Worm (Caenorhabditis elegans): ENCODE measurements around the gene C08B6.10.

C08B6.10 gene

ce11 chrV:10123324-10123723 lies 2.0 kb upstream of the C08B6.10 start, which contains the start of gene C08B6.6:
C08B6.6 (plus strand) TSS chrV:10123624.
- TF ChIP-seq aly-2 (tag; optimal IDR thresholded peaks at IDR 0.05) (no peak), pha-4 (tag; optimal IDR thresholded peaks at IDR 0.05) (no peak), lin-39 (tag; optimal IDR thresholded peaks at IDR 0.05) (no peak), nhr-43 (tag; optimal IDR thresholded peaks at IDR 0.05; ENCODE audit: poor library complexity, severe bottlenecking) (no peak), unc-62 (GFP tag; optimal IDR thresholded peaks at IDR 0.05) (no peak), mml-1 (tag; optimal IDR thresholded peaks at IDR 0.05) (no peak), nhr-237 (tag; optimal IDR thresholded peaks at IDR 0.05) (no peak), eor-1 (tag; optimal IDR thresholded peaks at IDR 0.05) (no peak), nfya-1 (tag; optimal IDR thresholded peaks at IDR 0.05; ENCODE audit: insufficient read depth) (no peak), ama-1 (optimal IDR thresholded peaks at IDR 0.05) (no peak), hmg-11 (tag; optimal IDR thresholded peaks at IDR 0.05) (no peak), sea-2 (GFP tag; optimal IDR thresholded peaks at IDR 0.05) (no peak), zag-1 (tag; optimal IDR thresholded peaks at IDR 0.05) (no peak), ceh-28 (tag; optimal IDR thresholded peaks at IDR 0.05) (no peak), lsy-12 (tag; optimal IDR thresholded peaks at IDR 0.05) (no peak), tbx-2 (tag; optimal IDR thresholded peaks at IDR 0.05) (no peak), daf-12 (tag; optimal IDR thresholded peaks at IDR 0.05) (no peak), nhr-25 (tag; optimal IDR thresholded peaks at IDR 0.05) (no peak), lin-15B (tag; optimal IDR thresholded peaks at IDR 0.05) (no peak)

- TF ChIP-seq nhr-77 (tag; optimal IDR thresholded peaks at IDR 0.05) (no peak), fkh-2 (tag; optimal IDR thresholded peaks at IDR 0.05) (no peak), ztf-11 (tag; optimal IDR thresholded peaks at IDR 0.05) (no peak), ceh-16 (tag; optimal IDR thresholded peaks at IDR 0.05) (no peak)
Observed at ce11 chrV:10130195-10130594, 4.9 kb downstream of the C08B6.10 start, which contains the start of gene aos-1. aos-1 (minus strand) TSS chrV:10130295.

ce11 chrV:10133277-10133676 lies 8.0 kb downstream of the C08B6.10 start:
- TF ChIP-seq nhr-23 (tag; optimal IDR thresholded peaks at IDR 0.05): peak; percentile 23
- TF ChIP-seq nhr-237 (tag; optimal IDR thresholded peaks at IDR 0.05): no peak
- no peak for TF ChIP-seq nhr-76 (tag; optimal IDR thresholded peaks at IDR 0.05)

ce11 chrV:10134077-10134693 lies 8.9 kb downstream of the C08B6.10 start, which contains the start of the genes C08B6.18, wdr-20 and C08B6.8:
C08B6.18 (minus strand) TSS chrV:10134127.
wdr-20 (minus strand) TSS chrV:10134158.
C08B6.8 (plus strand) TSS chrV:10134643.
- TF ChIP-seq egl-27 (tag; optimal IDR thresholded peaks at IDR 0.05): no peak
- peak; percentile 17 for TF ChIP-seq nhr-25 (tag; optimal IDR thresholded peaks at IDR 0.05)
- TF ChIP-seq pqm-1 (tag; optimal IDR thresholded peaks at IDR 0.05): no peak
- peak; percentile 50 for TF ChIP-seq pha-4 (tag; optimal IDR thresholded peaks at IDR 0.05)
- no peak for TF ChIP-seq nhr-43 (tag; optimal IDR thresholded peaks at IDR 0.05; ENCODE audit: poor library complexity, severe bottlenecking)
- TF ChIP-seq egl-5 (tag; optimal IDR thresholded peaks at IDR 0.05): no peak
- no peak for TF ChIP-seq nhr-67 (tag; optimal IDR thresholded peaks at IDR 0.05)
- TF ChIP-seq nhr-77 (tag; optimal IDR thresholded peaks at IDR 0.05): no peak
- TF ChIP-seq nfya-1 (tag; optimal IDR thresholded peaks at IDR 0.05; ENCODE audit: insufficient read depth): peak; percentile 52
- TF ChIP-seq skn-1 (tag; optimal IDR thresholded peaks at IDR 0.05): no peak
- TF ChIP-seq lin-15B (tag; optimal IDR thresholded peaks at IDR 0.05): peak; percentile 84
- TF ChIP-seq snpc-4 (tag; optimal IDR thresholded peaks at IDR 0.05): peak; percentile 75
- TF ChIP-seq mdl-1 (tag; optimal IDR thresholded peaks at IDR 0.05): no peak
- TF ChIP-seq elt-2 (tag; optimal IDR thresholded peaks at IDR 0.05): no peak
- no peak for TF ChIP-seq elt-1 (tag; optimal IDR thresholded peaks at IDR 0.05)
- no peak for TF ChIP-seq tbx-2 (tag; optimal IDR thresholded peaks at IDR 0.05)

- TF ChIP-seq nhr-237 (tag; optimal IDR thresholded peaks at IDR 0.05): no peak
- no peak for TF ChIP-seq nhr-12 (tag; optimal IDR thresholded peaks at IDR 0.05)
- peak; percentile 42 for TF ChIP-seq lin-39 (tag; optimal IDR thresholded peaks at IDR 0.05)
- no peak for TF ChIP-seq sea-2 (GFP tag; optimal IDR thresholded peaks at IDR 0.05)
- no peak for TF ChIP-seq tbx-2 (tag; optimal IDR thresholded peaks at IDR 0.05)
- no peak for TF ChIP-seq egl-5 (tag; optimal IDR thresholded peaks at IDR 0.05)
- no peak for TF ChIP-seq elt-2 (tag; optimal IDR thresholded peaks at IDR 0.05)
Observed at ce11 chrV:10145653-10146052, 20.4 kb downstream of the C08B6.10 start, which contains the start of gene C51E3.9. C51E3.9 (plus strand) TSS chrV:10145953.
